Fruit fly (Drosophila melanogaster): Measurements from ENCODE around the gene Nipsnap.

- TF ChIP-seq psq (optimal IDR thresholded peaks at IDR 0.05) (no peak), pan (optimal IDR thresholded peaks at IDR 0.05) (no peak)
Observed at dm6 chrX:16111655-16112054, 38.3 kb upstream of the Nipsnap start.
